Fruit fly (Drosophila melanogaster): ENCODE measurements around the gene CG32572.

The CG32572 gene

dm6 chrX:16768770-16769169 is 47.8 kb downstream of the CG32572 start (continued):
- no peak for TF ChIP-seq nau (GFP tag; optimal IDR thresholded peaks at IDR 0.05)
- TF ChIP-seq CG17912 (GFP tag; optimal IDR thresholded peaks at IDR 0.05), result no peak
- no peak for TF ChIP-seq Meics (GFP tag; optimal IDR thresholded peaks at IDR 0.05)
- TF ChIP-seq dati (GFP tag; IDR thresholded peaks at IDR 0.05), result no peak
- peak; percentile 69 for TF ChIP-seq CG11504 (tag; optimal IDR thresholded peaks at IDR 0.05)
- TF ChIP-seq CG12071 (GFP tag; optimal IDR thresholded peaks at IDR 0.05), result no peak
- TF ChIP-seq CG8388 (GFP tag; optimal IDR thresholded peaks at IDR 0.05), result peak; percentile 10
- TF ChIP-seq fru (optimal IDR thresholded peaks at IDR 0.05), result no peak
- no peak for TF ChIP-seq Dbx (GFP tag; IDR thresholded peaks at IDR 0.05)
- no peak for TF ChIP-seq CG9609 (GFP tag; optimal IDR thresholded peaks at IDR 0.05)
- TF ChIP-seq da (GFP tag; optimal IDR thresholded peaks at IDR 0.05), result no peak
- peak; percentile 22 for TF ChIP-seq PHDP (tag; optimal IDR thresholded peaks at IDR 0.05)
- TF ChIP-seq CG15601 (tag; optimal IDR thresholded peaks at IDR 0.05), result peak; percentile 52
- TF ChIP-seq bcd (GFP tag; optimal IDR thresholded peaks at IDR 0.05), result no peak
- TF ChIP-seq E2f1 (GFP tag; IDR thresholded peaks at IDR 0.05), result no peak
- no peak for TF ChIP-seq br (optimal IDR thresholded peaks at IDR 0.05)
- TF ChIP-seq Oaz (GFP tag; IDR thresholded peaks at IDR 0.05), result no peak
- TF ChIP-seq CG2678 (tag; optimal IDR thresholded peaks at IDR 0.05), result peak; percentile 52
- no peak for TF ChIP-seq gce (GFP tag; IDR thresholded peaks at IDR 0.05)
- no peak for TF ChIP-seq CG2199 (GFP tag; IDR thresholded peaks at IDR 0.05)
- no peak for TF ChIP-seq Gsc (GFP tag; IDR thresholded peaks at IDR 0.05)
- no peak for TF ChIP-seq ewg (GFP tag; optimal IDR thresholded peaks at IDR 0.05)
- TF ChIP-seq Hr51 (GFP tag; optimal IDR thresholded peaks at IDR 0.05), result peak in 1 of 2 experiments; percentile 27
- no peak for TF ChIP-seq Deaf1 (tag; optimal IDR thresholded peaks at IDR 0.05)
- TF ChIP-seq HLHmδ (GFP tag; optimal IDR thresholded peaks at IDR 0.05), result no peak
- no peak for TF ChIP-seq CG10431 (GFP tag; optimal IDR thresholded peaks at IDR 0.05)
- TF ChIP-seq slbo (GFP tag; IDR thresholded peaks at IDR 0.05), result no peak
- no peak for TF ChIP-seq chif (GFP tag; optimal IDR thresholded peaks at IDR 0.05)
- TF ChIP-seq CG13424 (tag; optimal IDR thresholded peaks at IDR 0.05), result peak; percentile 14
- TF ChIP-seq CG8281 (tag; optimal IDR thresholded peaks at IDR 0.05), result no peak
- TF ChIP-seq row (GFP tag; IDR thresholded peaks at IDR 0.05), result peak; percentile 14; the same call in 1 of the 3 replicates
- TF ChIP-seq CG13296 (GFP tag; optimal IDR thresholded peaks at IDR 0.05), result peak; percentile 18
- no peak for TF ChIP-seq CG9932 (GFP tag; IDR thresholded peaks at IDR 0.05)
- no peak for TF ChIP-seq scrt (GFP tag; optimal IDR thresholded peaks at IDR 0.05)
- TF ChIP-seq CG10209 (GFP tag; optimal IDR thresholded peaks at IDR 0.05), result no peak
- TF ChIP-seq CG3995 (GFP tag; optimal IDR thresholded peaks at IDR 0.05), result no peak
- TF ChIP-seq cwo (GFP tag; optimal IDR thresholded peaks at IDR 0.05), result no peak
- no peak for TF ChIP-seq Ets65A (GFP tag)
- TF ChIP-seq CG31441 (GFP tag; IDR thresholded peaks at IDR 0.05), result no peak
- TF ChIP-seq CG15269 (tag; optimal IDR thresholded peaks at IDR 0.05), result peak; percentile 27
- TF ChIP-seq CG13624 (GFP tag; optimal IDR thresholded peaks at IDR 0.05), result no peak
- no peak for TF ChIP-seq stc (GFP tag; IDR thresholded peaks at IDR 0.05)
- no peak for TF ChIP-seq Asciz (GFP tag; optimal IDR thresholded peaks at IDR 0.05)
- TF ChIP-seq Sox100B (GFP tag; optimal IDR thresholded peaks at IDR 0.05), result peak; percentile 38
- TF ChIP-seq CG3838 (GFP tag; optimal IDR thresholded peaks at IDR 0.05), result no peak
- TF ChIP-seq ssp (GFP tag; IDR thresholded peaks at IDR 0.05), result no peak
- TF ChIP-seq Rx (GFP tag; IDR thresholded peaks at IDR 0.05), result peak; percentile 18; the same call in 1 of the 2 replicates
- TF ChIP-seq CG8290 (GFP tag; optimal IDR thresholded peaks at IDR 0.05), result no peak
- TF ChIP-seq CG8290 (tag; optimal IDR thresholded peaks at IDR 0.05), result no peak
- no peak for TF ChIP-seq pita (GFP tag; optimal IDR thresholded peaks at IDR 0.05)
- TF ChIP-seq CG4360 (GFP tag; IDR thresholded peaks at IDR 0.05), result no peak
- TF ChIP-seq CG17612 (GFP tag; IDR thresholded peaks at IDR 0.05), result no peak
- no peak for TF ChIP-seq H15 (GFP tag; IDR thresholded peaks at IDR 0.05)
